Fruit fly (Drosophila melanogaster): ENCODE measurements around the gene FipoQ.

The FipoQ gene

dm6 chr3R:29495815-29496214, 1.2 kb downstream of the FipoQ start:
- TF ChIP-seq CTCF (optimal IDR thresholded peaks at IDR 0.05) (no peak), CG8478 (optimal IDR thresholded peaks at IDR 0.05) (no peak)

dm6 chr3R:29496315-29496714, 1.7 kb downstream of the FipoQ start:
- TF ChIP-seq CG8478 (optimal IDR thresholded peaks at IDR 0.05) = no peak

- TF ChIP-seq CTCF (optimal IDR thresholded peaks at IDR 0.05) (no peak), CG8478 (optimal IDR thresholded peaks at IDR 0.05) (no peak)
Observed at dm6 chr3R:29502978-29503377, 8.4 kb downstream of the FipoQ start.

dm6 chr3R:29503406-29504116, 9.0 kb downstream of the FipoQ start, which contains the start of gene Trc8:
Gene Trc8, minus strand, starts transcription at chr3R:29503797.
- TF ChIP-seq CG8478 (optimal IDR thresholded peaks at IDR 0.05) (no peak), CTCF (optimal IDR thresholded peaks at IDR 0.05) (peak in 1 of 2 experiments; percentile 24)

dm6 chr3R:29506581-29506980, 12.0 kb downstream of the FipoQ start:
- TF ChIP-seq CTCF (optimal IDR thresholded peaks at IDR 0.05) (no peak), CG8478 (optimal IDR thresholded peaks at IDR 0.05) (no peak)

- TF ChIP-seq CTCF (optimal IDR thresholded peaks at IDR 0.05) (no peak), CG8478 (optimal IDR thresholded peaks at IDR 0.05) (no peak)
Observed at dm6 chr3R:29508551-29509266, 14.1 kb downstream of the FipoQ start.

- TF ChIP-seq CTCF (optimal IDR thresholded peaks at IDR 0.05) (no peak), CG8478 (optimal IDR thresholded peaks at IDR 0.05) (no peak)
Observed at dm6 chr3R:29511472-29511871, 16.9 kb downstream of the FipoQ start.

- TF ChIP-seq CG8478 (optimal IDR thresholded peaks at IDR 0.05) (no peak), CTCF (optimal IDR thresholded peaks at IDR 0.05) (no peak)
Observed at dm6 chr3R:29512306-29513044, 17.9 kb downstream of the FipoQ start.

dm6 chr3R:29515417-29515816, 20.8 kb downstream of the FipoQ start, which contains the start of gene ND-20L:
Gene ND-20L, plus strand, starts transcription at chr3R:29515717.
- TF ChIP-seq CTCF (optimal IDR thresholded peaks at IDR 0.05) (no peak), CG8478 (optimal IDR thresholded peaks at IDR 0.05) (no peak)

- TF ChIP-seq CTCF (optimal IDR thresholded peaks at IDR 0.05) = no peak
- no peak for TF ChIP-seq CG8478 (optimal IDR thresholded peaks at IDR 0.05)
Observed at dm6 chr3R:29516766-29517165, 22.2 kb downstream of the FipoQ start.

dm6 chr3R:29517923-29518322, 23.3 kb downstream of the FipoQ start:
- TF ChIP-seq CG8478 (optimal IDR thresholded peaks at IDR 0.05) (no peak), CTCF (optimal IDR thresholded peaks at IDR 0.05) (no peak)

dm6 chr3R:29518498-29518897, 23.9 kb downstream of the FipoQ start:
- TF ChIP-seq CG8478 (optimal IDR thresholded peaks at IDR 0.05) (no peak), CTCF (optimal IDR thresholded peaks at IDR 0.05) (no peak)

- TF ChIP-seq CTCF (optimal IDR thresholded peaks at IDR 0.05) (no peak), CG8478 (optimal IDR thresholded peaks at IDR 0.05) (no peak)
Observed at dm6 chr3R:29519332-29519731, 24.8 kb downstream of the FipoQ start.

dm6 chr3R:29520215-29520614, 25.6 kb downstream of the FipoQ start:
- TF ChIP-seq CG8478 (optimal IDR thresholded peaks at IDR 0.05) (no peak), CTCF (optimal IDR thresholded peaks at IDR 0.05) (no peak)

dm6 chr3R:29522164-29522563, 27.6 kb downstream of the FipoQ start:
- no peak for TF ChIP-seq CG8478 (optimal IDR thresholded peaks at IDR 0.05)
- no peak for TF ChIP-seq CTCF (optimal IDR thresholded peaks at IDR 0.05)
